Worm (Caenorhabditis elegans): ENCODE results near the gene C56E6.7.

C56E6.7 gene

DNA sequence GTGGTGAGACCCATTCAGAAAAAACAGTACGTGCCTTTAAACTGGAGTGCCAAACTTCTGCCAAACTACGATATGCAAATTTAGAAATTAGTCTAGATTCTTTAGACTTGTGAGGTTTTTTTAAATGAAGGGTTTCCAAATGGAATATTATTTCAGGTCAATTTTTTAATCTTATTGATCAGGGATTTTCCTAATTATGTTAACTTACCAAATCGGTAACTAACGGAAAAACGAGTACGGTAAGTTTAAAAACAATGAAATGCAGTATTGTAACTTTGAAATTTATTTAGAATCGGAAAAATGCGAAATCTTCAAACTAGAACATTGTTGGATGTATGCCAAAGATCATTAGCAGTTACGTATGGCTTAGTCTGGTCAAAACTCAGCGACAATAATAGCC is at the start of gene C56E6.7:
TSS of gene C56E6.7 (plus strand) at position 301 of the 400 bp plus-strand sequence.
- no peak for TF ChIP-seq ceh-39 (tag; optimal IDR thresholded peaks at IDR 0.05)
- no peak for TF ChIP-seq snpc-4 (tag; optimal IDR thresholded peaks at IDR 0.05)
- TF ChIP-seq zip-8 (tag; optimal IDR thresholded peaks at IDR 0.05), result no peak
- no peak for TF ChIP-seq ces-1 (GFP tag; optimal IDR thresholded peaks at IDR 0.05)
- no peak for TF ChIP-seq elt-3 (tag; optimal IDR thresholded peaks at IDR 0.05)
- no peak for TF ChIP-seq ceh-83 (GFP tag; optimal IDR thresholded peaks at IDR 0.05)
- TF ChIP-seq ceh-43 (GFP tag; optimal IDR thresholded peaks at IDR 0.05), result no peak
- TF ChIP-seq drap-1 (GFP tag; optimal IDR thresholded peaks at IDR 0.05), result no peak
- no peak for TF ChIP-seq elt-1 (tag; optimal IDR thresholded peaks at IDR 0.05; ENCODE audit: borderline replicate concordance, insufficient read depth)
- TF ChIP-seq flh-1 (GFP tag; optimal IDR thresholded peaks at IDR 0.05), result no peak
- TF ChIP-seq unc-62 (GFP tag; optimal IDR thresholded peaks at IDR 0.05), result no peak

DNA sequence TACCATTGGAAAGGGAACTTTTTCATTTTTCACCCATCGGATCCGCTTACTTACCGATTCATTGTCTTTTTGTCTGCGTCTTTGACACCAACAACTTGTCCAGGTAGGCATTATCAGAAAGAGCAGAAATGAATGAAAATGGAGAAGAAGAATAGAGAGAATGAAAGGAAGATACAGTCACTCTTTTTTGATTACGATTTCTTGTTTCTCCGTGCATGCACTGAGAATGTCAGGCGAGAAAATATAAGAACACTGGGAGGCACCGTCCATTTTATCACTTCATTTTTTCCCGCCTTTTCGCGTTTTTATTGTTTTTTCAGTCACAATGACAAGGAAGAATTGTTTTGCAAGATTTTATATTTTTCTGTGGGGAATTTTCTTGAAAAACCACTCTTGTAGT is 47.0 kb upstream of the C56E6.7 start:
- TF ChIP-seq nhr-2 (tag; optimal IDR thresholded peaks at IDR 0.05) (no peak), M03D4.4 (tag; optimal IDR thresholded peaks at IDR 0.05) (no peak), tbx-8 (GFP tag; optimal IDR thresholded peaks at IDR 0.05) (no peak), lin-32 (GFP tag; optimal IDR thresholded peaks at IDR 0.05) (no peak), blmp-1 (tag; optimal IDR thresholded peaks at IDR 0.05) (no peak), mls-2 (tag; optimal IDR thresholded peaks at IDR 0.05) (no peak)

DNA sequence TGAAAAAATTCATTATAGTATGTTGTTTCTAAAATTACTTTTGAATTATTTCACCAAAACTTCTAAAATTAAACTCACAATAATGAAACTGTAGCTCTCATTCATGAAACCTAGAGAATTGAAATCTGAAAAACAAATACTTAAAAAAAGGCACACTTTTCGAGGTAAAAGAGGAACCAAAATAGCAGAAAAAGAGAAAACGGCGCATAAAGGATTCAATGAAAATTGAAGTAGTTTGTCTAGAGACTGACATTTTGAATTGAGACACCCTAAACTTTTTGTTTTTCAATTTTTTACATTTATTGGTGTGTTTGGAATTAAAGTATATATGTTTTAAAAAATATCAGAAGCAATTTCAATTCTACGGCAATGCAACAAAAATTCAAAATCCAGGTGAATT is 45.4 kb upstream of the C56E6.7 start, which contains the start of gene dgk-5:
TSS of gene dgk-5 (minus strand) at position 101 of the 400 bp plus-strand sequence.
- TF ChIP-seq ceh-39 (tag; optimal IDR thresholded peaks at IDR 0.05) (no peak), lin-32 (GFP tag; optimal IDR thresholded peaks at IDR 0.05) (no peak), zip-8 (tag; optimal IDR thresholded peaks at IDR 0.05) (no peak), snpc-4 (tag; optimal IDR thresholded peaks at IDR 0.05) (no peak), lin-13 (tag; optimal IDR thresholded peaks at IDR 0.05) (no peak), mab-5 (tag; optimal IDR thresholded peaks at IDR 0.05) (no peak), nhr-28 (tag; optimal IDR thresholded peaks at IDR 0.05) (no peak), cnd-1 (tag; optimal IDR thresholded peaks at IDR 0.05) (no peak), drap-1 (GFP tag; optimal IDR thresholded peaks at IDR 0.05) (no peak), unc-62 (GFP tag; optimal IDR thresholded peaks at IDR 0.05) (no peak)

DNA sequence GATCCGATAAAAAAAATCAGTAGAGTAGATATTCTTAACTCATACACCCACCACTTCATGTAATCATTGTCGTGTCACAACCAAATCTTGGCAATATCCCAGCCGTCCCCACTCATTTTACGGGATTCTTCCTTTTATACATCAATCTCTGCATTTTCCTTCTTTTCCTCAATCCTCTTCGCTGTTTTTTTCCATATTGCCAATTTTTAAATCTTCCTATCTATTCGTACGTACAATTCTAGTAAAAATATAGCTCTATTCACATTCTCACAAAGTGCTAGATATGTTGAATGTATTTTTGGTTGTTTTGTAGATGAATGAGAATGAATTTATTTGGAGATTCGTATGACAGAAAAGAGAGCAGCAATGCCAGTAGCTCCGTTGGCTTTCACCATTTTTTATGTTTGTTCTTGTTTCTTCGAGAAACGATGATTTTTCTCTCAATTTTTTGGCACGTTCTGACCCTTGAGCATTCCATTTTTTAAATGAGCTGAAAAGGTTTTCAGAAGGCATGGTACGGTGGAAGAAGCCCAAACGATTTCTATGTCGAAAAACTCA is 41.1 kb upstream of the C56E6.7 start, which contains the start of gene T28D9.16:
TSS of gene T28D9.16 (plus strand) at position 508 of the 558 bp plus-strand sequence.
- no peak for TF ChIP-seq ces-1 (GFP tag; optimal IDR thresholded peaks at IDR 0.05)
- TF ChIP-seq blmp-1 (tag; optimal IDR thresholded peaks at IDR 0.05), result no peak
- no peak for TF ChIP-seq M03D4.4 (tag; optimal IDR thresholded peaks at IDR 0.05)
- TF ChIP-seq flh-1 (GFP tag; optimal IDR thresholded peaks at IDR 0.05), result no peak
- no peak for TF ChIP-seq bed-3 (GFP tag; optimal IDR thresholded peaks at IDR 0.05)
- TF ChIP-seq lin-32 (GFP tag; optimal IDR thresholded peaks at IDR 0.05), result no peak

DNA sequence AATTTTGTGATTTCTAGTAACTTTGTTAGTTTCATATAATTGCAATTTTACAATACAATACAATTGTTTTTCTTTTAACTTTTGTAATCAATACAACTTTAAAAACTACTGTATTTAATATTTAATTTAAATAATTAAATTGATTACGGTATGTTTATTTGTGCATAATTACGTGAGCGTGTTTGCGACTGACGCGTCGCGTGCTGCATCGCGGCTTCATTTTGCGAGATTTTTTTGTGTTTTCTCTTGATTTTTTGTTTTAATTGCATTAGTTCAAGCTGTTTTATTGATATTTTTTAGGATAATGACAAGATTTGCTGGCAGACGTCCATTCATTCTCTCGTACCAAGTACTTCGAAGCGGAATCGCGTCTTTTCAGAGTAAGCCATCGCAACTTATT is 39.7 kb upstream of the C56E6.7 start, which contains the start of gene T28D9.4:
TSS of gene T28D9.4 (plus strand) at position 301 of the 400 bp plus-strand sequence.
- TF ChIP-seq mep-1 (tag; optimal IDR thresholded peaks at IDR 0.05) (no peak), nhr-237 (tag; optimal IDR thresholded peaks at IDR 0.05) (no peak), M03D4.4 (tag; optimal IDR thresholded peaks at IDR 0.05) (no peak), mls-2 (tag; optimal IDR thresholded peaks at IDR 0.05) (no peak), blmp-1 (tag; optimal IDR thresholded peaks at IDR 0.05) (no peak), flh-1 (GFP tag; optimal IDR thresholded peaks at IDR 0.05) (no peak), elt-1 (tag; optimal IDR thresholded peaks at IDR 0.05; ENCODE audit: borderline replicate concordance, insufficient read depth) (no peak), nhr-12 (tag; optimal IDR thresholded peaks at IDR 0.05) (no peak), ceh-43 (GFP tag; optimal IDR thresholded peaks at IDR 0.05) (no peak), unc-62 (GFP tag; optimal IDR thresholded peaks at IDR 0.05) (no peak), sptf-1 (tag; optimal IDR thresholded peaks at IDR 0.05) (no peak), sem-2 (GFP tag; optimal IDR thresholded peaks at IDR 0.05) (no peak)

DNA sequence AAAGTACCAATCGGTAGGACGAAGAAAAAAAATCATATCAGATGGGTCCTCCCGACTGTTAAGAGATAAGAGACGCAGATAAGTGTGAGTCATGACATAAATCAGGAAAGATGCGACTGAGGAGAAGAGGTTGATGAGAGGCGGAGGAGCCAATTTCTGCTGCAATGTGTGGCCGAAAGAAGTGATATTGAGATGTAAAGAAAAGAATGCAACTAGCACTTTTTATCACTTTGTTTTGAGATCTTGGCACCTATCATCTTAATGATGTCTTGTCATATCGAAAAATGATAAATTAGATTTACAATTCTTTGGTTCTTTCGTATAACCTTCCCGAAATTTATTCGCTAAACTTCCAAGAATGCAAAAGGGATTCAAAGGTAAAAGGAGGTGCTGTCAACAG is 34.3 kb upstream of the C56E6.7 start, which contains the start of gene del-10:
TSS of gene del-10 (minus strand) at position 24 of the 400 bp plus-strand sequence.
- TF ChIP-seq unc-120 (tag; optimal IDR thresholded peaks at IDR 0.05; ENCODE audit: poor library complexity, severe bottlenecking) (peak; percentile 42), unc-39 (tag; optimal IDR thresholded peaks at IDR 0.05) (no peak), bed-3 (GFP tag; optimal IDR thresholded peaks at IDR 0.05) (no peak), unc-62 (GFP tag; optimal IDR thresholded peaks at IDR 0.05) (peak; percentile 73)
